Worm (Caenorhabditis elegans): Measurements from ENCODE around the gene M6.11.

M6.11 gene

DNA sequence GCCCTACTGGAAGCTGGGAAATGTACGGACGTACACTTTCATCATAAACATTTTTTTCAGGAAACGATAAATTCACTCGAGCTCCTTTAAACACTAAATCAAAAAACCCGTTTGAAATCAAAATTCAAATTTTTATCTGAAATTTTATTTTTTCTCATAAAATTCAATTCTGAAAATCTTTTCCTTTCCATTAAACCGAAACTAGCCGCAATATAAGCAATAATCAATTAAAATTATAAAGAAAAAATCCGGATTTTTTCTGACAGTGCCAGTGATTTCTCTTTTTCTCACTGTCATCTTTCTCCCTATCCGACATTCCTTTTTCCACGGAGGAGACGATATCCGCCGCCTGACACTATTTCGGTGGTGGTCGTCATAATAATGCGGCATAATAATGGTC lies 14.5 kb upstream of the M6.11 start, which contains the start of gene lpr-7:
Gene lpr-7, plus strand, starts transcription at position 301 of the 400 bp plus-strand sequence.
- TF ChIP-seq F37D6.2 (tag; optimal IDR thresholded peaks at IDR 0.05) (no peak), ctbp-1 (GFP tag; IDR thresholded peaks at IDR 0.05) (no peak), Y5F2A.4 (GFP tag; optimal IDR thresholded peaks at IDR 0.05) (no peak), duxl-1 (tag; optimal IDR thresholded peaks at IDR 0.05; ENCODE audit: poor library complexity) (no peak), dpl-1 (GFP tag; optimal IDR thresholded peaks at IDR 0.05) (no peak), egl-43 (GFP tag; IDR thresholded peaks at IDR 0.05) (no peak), zip-11 (GFP tag; IDR thresholded peaks at IDR 0.05) (no peak)

DNA sequence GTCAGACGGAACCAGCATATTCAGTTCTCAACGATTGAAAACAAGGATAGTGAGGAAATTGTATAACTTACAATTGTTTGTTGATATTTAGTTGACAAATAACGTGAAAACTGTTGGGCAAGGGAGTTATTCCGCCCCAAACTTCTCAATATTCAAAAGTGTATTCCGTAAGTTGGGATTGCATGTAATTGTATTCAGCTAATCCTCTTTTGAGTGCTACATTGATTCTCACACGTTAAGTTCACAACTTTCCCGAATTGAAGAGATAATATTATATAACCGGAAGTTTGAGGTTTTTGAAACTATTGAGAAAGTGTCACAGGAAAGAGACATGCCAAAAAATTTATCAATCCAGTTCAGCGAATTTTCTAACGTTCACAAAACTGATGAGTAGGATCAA lies 13.5 kb upstream of the M6.11 start, which contains the start of gene ifc-2:
Gene ifc-2, minus strand, starts transcription at position 101 of the 400 bp plus-strand sequence.
- TF ChIP-seq daf-16 (GFP tag; optimal IDR thresholded peaks at IDR 0.05): no peak
- TF ChIP-seq daf-16 (tag; optimal IDR thresholded peaks at IDR 0.05): no peak
- no peak for TF ChIP-seq Y105C5A.15 (GFP tag; IDR thresholded peaks at IDR 0.05)
- no peak for TF ChIP-seq jun-1 (tag; optimal IDR thresholded peaks at IDR 0.05)
- TF ChIP-seq ceh-32 (tag; optimal IDR thresholded peaks at IDR 0.05; ENCODE audit: poor library complexity): no peak

DNA sequence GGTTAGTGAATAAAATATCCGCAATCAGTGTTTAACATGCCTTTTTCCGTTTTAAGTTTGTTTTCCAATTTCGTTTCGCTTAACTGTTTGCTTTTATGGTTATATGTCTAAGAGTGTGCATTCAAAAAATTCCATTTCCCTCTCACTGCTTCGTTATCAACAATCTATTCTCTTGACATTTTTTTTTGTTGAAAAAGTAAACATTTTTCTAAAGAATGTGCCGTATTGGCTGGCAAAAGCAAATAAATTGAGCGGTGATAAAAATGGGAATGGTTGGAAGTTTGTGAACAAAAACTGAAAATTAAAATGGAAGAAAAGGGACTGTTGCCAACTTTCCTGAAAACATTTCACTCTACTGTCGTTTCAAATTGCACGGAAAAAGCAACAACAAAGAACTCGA lies 10.3 kb upstream of the M6.11 start:
- TF ChIP-seq php-3 (GFP tag; IDR thresholded peaks at IDR 0.05) (peak; percentile 52; the same call in 1 of the 2 replicates), nhr-6 (tag; optimal IDR thresholded peaks at IDR 0.05) (no peak), hlh-11 (tag; optimal IDR thresholded peaks at IDR 0.05) (peak; percentile 35), dmd-6 (GFP tag; IDR thresholded peaks at IDR 0.05) (peak; percentile 43; the same call in 1 of the 2 replicates), F49E8.2 (tag; optimal IDR thresholded peaks at IDR 0.05; ENCODE audit: borderline replicate concordance) (no peak), ceh-62 (tag; optimal IDR thresholded peaks at IDR 0.05) (no peak), lin-29 (GFP tag; IDR thresholded peaks at IDR 0.05) (no peak), aha-1 (tag) (peak; percentile 19), Y48G9A.11 (GFP tag; IDR thresholded peaks at IDR 0.05) (no peak), mep-1 (tag; optimal IDR thresholded peaks at IDR 0.05) (peak; percentile 36), nhr-77 (tag; optimal IDR thresholded peaks at IDR 0.05) (peak; percentile 6), fkh-10 (GFP tag; optimal IDR thresholded peaks at IDR 0.05) (no peak), dve-1 (tag; optimal IDR thresholded peaks at IDR 0.05; ENCODE audit: insufficient read depth) (peak; percentile 77), daf-16 (GFP tag; optimal IDR thresholded peaks at IDR 0.05) (no peak), daf-16 (tag; optimal IDR thresholded peaks at IDR 0.05) (peak; percentile 91), mdl-1 (tag; optimal IDR thresholded peaks at IDR 0.05) (no peak), nhr-28 (tag; optimal IDR thresholded peaks at IDR 0.05) (peak; percentile 35), pqm-1 (tag; optimal IDR thresholded peaks at IDR 0.05) (peak; percentile 89)

DNA sequence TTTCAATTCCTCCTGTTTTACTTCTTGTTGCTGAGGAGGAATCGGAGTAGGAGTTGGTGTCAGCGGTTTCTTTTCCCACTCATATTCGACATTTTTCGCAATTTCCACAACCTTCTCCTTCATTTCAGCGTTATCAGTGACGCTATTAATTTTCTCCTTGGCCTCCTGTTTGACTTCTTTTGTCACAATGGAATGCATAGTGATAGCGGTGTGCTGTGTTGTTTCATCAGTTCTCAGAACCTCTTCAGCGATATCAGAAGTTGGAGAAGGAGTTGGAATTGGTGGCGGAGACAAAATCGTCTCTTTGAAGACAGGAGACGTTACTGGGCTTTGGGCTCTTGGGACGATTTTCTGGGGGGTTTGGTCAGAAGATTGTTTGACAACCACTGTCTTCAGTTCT lies 5.2 kb upstream of the M6.11 start:
- TF ChIP-seq saeg-2 (GFP tag; IDR thresholded peaks at IDR 0.05) (no peak), daf-16 (GFP tag; optimal IDR thresholded peaks at IDR 0.05) (no peak), daf-16 (tag; optimal IDR thresholded peaks at IDR 0.05) (peak; percentile 4), unc-62 (GFP tag; optimal IDR thresholded peaks at IDR 0.05 in 1 of 2) (peak in 1 of 2 experiments; percentile 80), unc-62 (tag; optimal IDR thresholded peaks at IDR 0.05) (no peak), nhr-28 (tag; optimal IDR thresholded peaks at IDR 0.05) (peak; percentile 49), hlh-11 (tag; optimal IDR thresholded peaks at IDR 0.05) (peak; percentile 53), dmd-6 (GFP tag; IDR thresholded peaks at IDR 0.05) (peak; percentile 41; the same call in 1 of the 2 replicates), nhr-42 (GFP tag; IDR thresholded peaks at IDR 0.05) (no peak), ceh-28 (tag; optimal IDR thresholded peaks at IDR 0.05) (no peak), pqm-1 (tag; optimal IDR thresholded peaks at IDR 0.05) (peak; percentile 94), dve-1 (tag; optimal IDR thresholded peaks at IDR 0.05; ENCODE audit: insufficient read depth) (peak; percentile 23)

DNA sequence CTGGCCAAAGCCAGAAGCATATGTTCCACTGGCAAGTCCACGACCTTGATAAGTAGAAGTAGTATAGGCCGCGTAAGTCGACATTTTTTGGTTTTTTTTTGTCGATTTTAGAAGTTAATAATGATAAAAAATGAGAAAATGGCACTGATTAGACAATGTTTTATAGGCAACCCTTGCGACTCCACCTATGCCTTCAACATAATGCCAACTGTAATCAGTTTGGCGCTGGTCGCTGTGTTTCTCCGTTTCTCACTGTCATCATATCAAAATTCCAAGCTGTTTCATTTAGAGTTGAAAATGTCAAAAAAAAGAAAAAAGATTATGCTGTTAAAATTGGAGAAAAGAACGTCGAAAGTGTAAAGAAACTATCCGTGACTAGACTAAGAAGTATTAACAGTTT lies 4.2 kb upstream of the M6.11 start:
- TF ChIP-seq T20F7.1 (GFP tag; optimal IDR thresholded peaks at IDR 0.05) (peak; percentile 30), dve-1 (tag; optimal IDR thresholded peaks at IDR 0.05; ENCODE audit: insufficient read depth) (peak; percentile 73), F49E8.2 (tag; optimal IDR thresholded peaks at IDR 0.05; ENCODE audit: borderline replicate concordance) (no peak), spr-3 (GFP tag; optimal IDR thresholded peaks at IDR 0.05) (no peak), nhr-28 (tag; optimal IDR thresholded peaks at IDR 0.05) (peak; percentile 71), daf-16 (GFP tag; optimal IDR thresholded peaks at IDR 0.05) (no peak), daf-16 (tag; optimal IDR thresholded peaks at IDR 0.05) (peak; percentile 78), php-3 (GFP tag; IDR thresholded peaks at IDR 0.05) (peak; percentile 46; the same call in 1 of the 2 replicates), mes-2 (tag; optimal IDR thresholded peaks at IDR 0.05; ENCODE audit: poor library complexity, severe bottlenecking) (peak; percentile 23), hlh-11 (tag; optimal IDR thresholded peaks at IDR 0.05) (peak; percentile 71), pqm-1 (tag; optimal IDR thresholded peaks at IDR 0.05) (peak; percentile 94), lin-1 (GFP tag; IDR thresholded peaks at IDR 0.05) (no peak), nhr-6 (tag; optimal IDR thresholded peaks at IDR 0.05) (peak; percentile 24), ceh-82 (tag; optimal IDR thresholded peaks at IDR 0.05) (no peak), nhr-48 (tag; optimal IDR thresholded peaks at IDR 0.05) (no peak), nhr-25 (tag; optimal IDR thresholded peaks at IDR 0.05; ENCODE audit: borderline replicate concordance, insufficient read depth) (no peak), ceh-44 (GFP tag; IDR thresholded peaks at IDR 0.05) (no peak), dmd-6 (GFP tag; IDR thresholded peaks at IDR 0.05) (peak; percentile 64), Y48G9A.11 (GFP tag; IDR thresholded peaks at IDR 0.05) (no peak)
